Fruit fly (Drosophila melanogaster): Measurements from ENCODE around the gene alpha-Est10.

Gene alpha-Est10

DNA sequence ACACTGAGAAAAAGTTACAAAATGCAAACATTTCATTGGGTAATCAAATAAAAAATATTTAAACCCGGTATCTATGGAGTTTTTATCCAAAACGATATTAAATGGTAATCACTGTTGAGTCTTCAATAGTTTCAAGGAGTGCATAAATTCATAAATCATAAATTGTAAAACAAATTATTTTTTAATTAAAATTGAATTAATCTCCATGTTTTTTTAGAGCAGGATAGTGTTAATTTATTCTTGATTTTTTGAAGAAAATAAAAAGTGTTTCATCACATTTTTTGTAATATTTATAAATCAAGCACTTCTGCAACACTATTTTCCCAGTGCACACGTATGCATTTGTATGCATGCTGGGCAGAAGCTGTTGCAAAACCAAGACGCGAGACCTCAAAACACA, 2.8 kb downstream of the alpha-Est10 start (continued):
- TF ChIP-seq CG18262 (tag; optimal IDR thresholded peaks at IDR 0.05) (peak; percentile 80), CG7786 (GFP tag; optimal IDR thresholded peaks at IDR 0.05) (no peak), Xrp1 (GFP tag; IDR thresholded peaks at IDR 0.05) (0 out of 2 replicates have a peak, but pooled peaks have one; percentile 9), CG1233 (GFP tag; optimal IDR thresholded peaks at IDR 0.05) (peak; percentile 61), eve (GFP tag; optimal IDR thresholded peaks at IDR 0.05) (peak in 1 of 2 experiments; percentile 50), Trl (optimal IDR thresholded peaks at IDR 0.05) (no peak), Trl (GFP tag; optimal IDR thresholded peaks at IDR 0.05) (no peak), scrt (GFP tag; optimal IDR thresholded peaks at IDR 0.05) (peak; percentile 13), CG6813 (GFP tag; optimal IDR thresholded peaks at IDR 0.05) (no peak), Neu2 (GFP tag; optimal IDR thresholded peaks at IDR 0.05; ENCODE audit: borderline replicate concordance) (no peak), emc (GFP tag; optimal IDR thresholded peaks at IDR 0.05) (no peak), CG3838 (GFP tag; optimal IDR thresholded peaks at IDR 0.05) (no peak), sens-2 (GFP tag; IDR thresholded peaks at IDR 0.05) (no peak), ttk (GFP tag; IDR thresholded peaks at IDR 0.05) (peak; percentile 74), CG5953 (GFP tag; IDR thresholded peaks at IDR 0.05) (no peak), Ada2b (GFP tag; IDR thresholded peaks at IDR 0.05) (peak; percentile 28; the same call in 1 of the 2 replicates), danr (GFP tag; IDR thresholded peaks at IDR 0.05) (no peak), Bdp1 (GFP tag; optimal IDR thresholded peaks at IDR 0.05) (no peak), Spps (tag; optimal IDR thresholded peaks at IDR 0.05) (no peak), CG1647 (GFP tag; optimal IDR thresholded peaks at IDR 0.05) (no peak), CG12155 (GFP tag; optimal IDR thresholded peaks at IDR 0.05) (peak; percentile 26), pnt (GFP tag; optimal IDR thresholded peaks at IDR 0.05) (no peak), Hsf (GFP tag; optimal IDR thresholded peaks at IDR 0.05) (peak; percentile 30), E2f2 (GFP tag; IDR thresholded peaks at IDR 0.05) (peak; percentile 13; the same call in 1 of the 2 replicates), CG16813 (GFP tag; IDR thresholded peaks at IDR 0.05; ENCODE audit: partially characterized antibody) (no peak), Lhr (GFP tag; optimal IDR thresholded peaks at IDR 0.05) (no peak), aop (GFP tag; IDR thresholded peaks at IDR 0.05) (no peak), nom (GFP tag; optimal IDR thresholded peaks at IDR 0.05) (no peak), CG6689 (GFP tag; IDR thresholded peaks at IDR 0.05) (peak; percentile 45; the same call in 1 of the 2 replicates), Sin3A (optimal IDR thresholded peaks at IDR 0.05) (no peak), CG11504 (tag; optimal IDR thresholded peaks at IDR 0.05) (peak; percentile 90), CG6272 (GFP tag; IDR thresholded peaks at IDR 0.05) (0 out of 2 replicates have a peak, but pooled peaks have one; percentile 17), CG11695 (GFP tag; IDR thresholded peaks at IDR 0.05) (peak; percentile 36; the same call in 1 of the 3 replicates), ssp (GFP tag; IDR thresholded peaks at IDR 0.05) (peak; percentile 39; the same call in 1 of the 2 replicates), CG9817 (tag; optimal IDR thresholded peaks at IDR 0.05) (peak; percentile 24), CG34224 (GFP tag; IDR thresholded peaks at IDR 0.05; ENCODE audit: partially characterized antibody) (no peak), CG4328 (GFP tag; optimal IDR thresholded peaks at IDR 0.05) (peak; percentile 8), CG12104 (GFP tag; optimal IDR thresholded peaks at IDR 0.05) (peak; percentile 52), wor (GFP tag; IDR thresholded peaks at IDR 0.05) (peak; percentile 46; the same call in 1 of the 2 replicates), seq (GFP tag; IDR thresholded peaks at IDR 0.05) (no peak), BEAF-32 (GFP tag; optimal IDR thresholded peaks at IDR 0.05) (no peak), zf30C (GFP tag; optimal IDR thresholded peaks at IDR 0.05) (no peak), CG8281 (tag; optimal IDR thresholded peaks at IDR 0.05) (peak; percentile 18), CG2678 (tag; optimal IDR thresholded peaks at IDR 0.05) (peak; percentile 81), CG6175 (GFP tag; IDR thresholded peaks at IDR 0.05) (no peak), CG14050 (GFP tag; IDR thresholded peaks at IDR 0.05) (peak; percentile 31; the same call in 2 of the 3 replicates), CG1024 (GFP tag; IDR thresholded peaks at IDR 0.05) (no peak), CG1603 (tag; optimal IDR thresholded peaks at IDR 0.05) (peak; percentile 16), CG10565 (GFP tag; optimal IDR thresholded peaks at IDR 0.05) (no peak), HLHmδ (GFP tag; optimal IDR thresholded peaks at IDR 0.05) (no peak), cwo (GFP tag; optimal IDR thresholded peaks at IDR 0.05) (peak; percentile 3), CG17829 (tag; optimal IDR thresholded peaks at IDR 0.05) (no peak)
